Worm (Caenorhabditis elegans) whole organism, mixed stage, embryonic: ENCODE data around the gene T05C3.2.
A peak's percentile ranks its signal among the peaks of the same experiment; 100 is the strongest.

ENCODE experiments used
- bed-3 ChIP-seq: fragments of 200-800 bp; sonication (Bioruptor generic); optimal IDR thresholded peaks from 3 replicates; lab custom pipeline; 2018; ENCODE audit warnings: mild to moderate bottlenecking, missing genetic modification characterization, moderate library complexity, missing compliant biosample characterization
- blmp-1 ChIP-seq: fragments of 150-350 bp; optimal IDR thresholded peaks from 2 replicates; lab custom pipeline; 2014; ENCODE audit warnings: missing biosample characterization, missing genetic modification characterization
- ceh-39 ChIP-seq: fragments of 150-350 bp; optimal IDR thresholded peaks from 2 replicates; lab custom pipeline; 2014; ENCODE audit warnings: missing biosample characterization, missing genetic modification characterization
- ceh-83 ChIP-seq: fragments of 200-800 bp; sonication (Bioruptor generic); optimal IDR thresholded peaks from 2 replicates; lab custom pipeline; 2018; ENCODE audit warnings: mild to moderate bottlenecking, missing genetic modification characterization, missing compliant biosample characterization
- ces-1 ChIP-seq: fragments of 150-350 bp; optimal IDR thresholded peaks from 2 replicates; lab custom pipeline; 2014; ENCODE audit warnings: missing biosample characterization, missing genetic modification reagents, missing genetic modification characterization
- cnd-1 ChIP-seq: fragments of 200-800 bp; sonication (Bioruptor generic); optimal IDR thresholded peaks from 2 replicates; lab custom pipeline; 2018; ENCODE audit warnings: mild to moderate bottlenecking, missing genetic modification characterization, missing compliant biosample characterization
- drap-1 ChIP-seq: fragments of 200-800 bp; sonication (Bioruptor generic); optimal IDR thresholded peaks from 3 replicates; lab custom pipeline; 2018; ENCODE audit warnings: mild to moderate bottlenecking, missing genetic modification characterization, missing compliant biosample characterization
- elt-1 ChIP-seq: sonication (generic microtip); optimal IDR thresholded peaks from 2 replicates; lab custom pipeline; 2017; ENCODE audit warnings: missing genetic modification characterization, mild to moderate bottlenecking, missing compliant biosample characterization, antibody characterized with exemption, moderate library complexity, borderline replicate concordance; ENCODE audit not compliant: insufficient read depth
- flh-1 ChIP-seq: fragments of 200-800 bp; sonication (Bioruptor generic); optimal IDR thresholded peaks from 2 replicates; lab custom pipeline; 2018; ENCODE audit warnings: mild to moderate bottlenecking, missing genetic modification characterization, moderate library complexity, missing compliant biosample characterization
- ham-2 ChIP-seq: fragments of 200-800 bp; sonication (Bioruptor generic); optimal IDR thresholded peaks from 2 replicates; lab custom pipeline; 2018; ENCODE audit warnings: mild to moderate bottlenecking, missing genetic modification characterization, missing compliant biosample characterization
- hlh-1 ChIP-seq: fragments of 150-350 bp; optimal IDR thresholded peaks from 2 replicates; lab custom pipeline; 2014; ENCODE audit warnings: missing biosample characterization, missing genetic modification reagents, missing genetic modification characterization
- lin-13 ChIP-seq: fragments of 150-350 bp; optimal IDR thresholded peaks from 2 replicates; lab custom pipeline; 2014; ENCODE audit warnings: missing biosample characterization, missing genetic modification characterization
- lin-32 ChIP-seq: fragments of 200-800 bp; sonication (Bioruptor generic); optimal IDR thresholded peaks from 2 replicates; lab custom pipeline; 2018; ENCODE audit warnings: mild to moderate bottlenecking, missing genetic modification characterization, missing compliant biosample characterization
- lsy-2 ChIP-seq: fragments of 150-350 bp; optimal IDR thresholded peaks from 2 replicates; lab custom pipeline; 2014; ENCODE audit warnings: missing biosample characterization, missing genetic modification characterization
- mls-2 ChIP-seq: sonication (generic microtip); optimal IDR thresholded peaks from 2 replicates; lab custom pipeline; 2016; ENCODE audit warnings: mild to moderate bottlenecking, missing genetic modification characterization, moderate library complexity, missing compliant biosample characterization
- nhr-12 ChIP-seq: fragments of 150-350 bp; optimal IDR thresholded peaks from 2 replicates; lab custom pipeline; 2014; ENCODE audit warnings: missing biosample characterization, missing genetic modification characterization
- nhr-2 ChIP-seq: fragments of 150-350 bp; optimal IDR thresholded peaks from 2 replicates; lab custom pipeline; 2014; ENCODE audit warnings: missing biosample characterization, missing genetic modification characterization
- nhr-237 ChIP-seq: fragments of 150-350 bp; optimal IDR thresholded peaks from 2 replicates; lab custom pipeline; 2014; ENCODE audit warnings: missing biosample characterization, missing genetic modification characterization
- nhr-28 ChIP-seq: fragments of 150-350 bp; optimal IDR thresholded peaks from 2 replicates; lab custom pipeline; 2014; ENCODE audit warnings: missing biosample characterization, missing genetic modification characterization
- pha-4 ChIP-seq: fragments of 150-350 bp; optimal IDR thresholded peaks from 2 replicates; lab custom pipeline; 2018; ENCODE audit warnings: missing biosample characterization, missing genetic modification reagents, missing genetic modification characterization
- sem-2 ChIP-seq: fragments of 200-800 bp; sonication (Bioruptor generic); optimal IDR thresholded peaks from 2 replicates; lab custom pipeline; 2018; ENCODE audit warnings: mild to moderate bottlenecking, missing genetic modification characterization, missing compliant biosample characterization
- snpc-4 ChIP-seq: fragments of 150-350 bp; optimal IDR thresholded peaks from 2 replicates; lab custom pipeline; 2014; ENCODE audit warnings: missing biosample characterization, missing genetic modification characterization
- sptf-1 ChIP-seq: sonication (generic microtip); optimal IDR thresholded peaks from 2 replicates; lab custom pipeline; 2017; ENCODE audit warnings: mild to moderate bottlenecking, missing genetic modification characterization, moderate library complexity, missing compliant biosample characterization
- tbx-8 ChIP-seq: fragments of 200-800 bp; sonication (Bioruptor generic); optimal IDR thresholded peaks from 2 replicates; lab custom pipeline; 2018; ENCODE audit warnings: mild to moderate bottlenecking, missing genetic modification characterization, moderate library complexity, missing compliant biosample characterization
- unc-120 ChIP-seq: sonication (generic microtip); optimal IDR thresholded peaks from 2 replicates; lab custom pipeline; 2017; ENCODE audit warnings: missing genetic modification characterization, missing compliant biosample characterization; ENCODE audit not compliant: poor library complexity, severe bottlenecking
- zip-8 ChIP-seq: fragments of 150-350 bp; optimal IDR thresholded peaks from 2 replicates; lab custom pipeline; 2014; ENCODE audit warnings: missing biosample characterization, missing genetic modification characterization

Gene T05C3.2

DNA sequence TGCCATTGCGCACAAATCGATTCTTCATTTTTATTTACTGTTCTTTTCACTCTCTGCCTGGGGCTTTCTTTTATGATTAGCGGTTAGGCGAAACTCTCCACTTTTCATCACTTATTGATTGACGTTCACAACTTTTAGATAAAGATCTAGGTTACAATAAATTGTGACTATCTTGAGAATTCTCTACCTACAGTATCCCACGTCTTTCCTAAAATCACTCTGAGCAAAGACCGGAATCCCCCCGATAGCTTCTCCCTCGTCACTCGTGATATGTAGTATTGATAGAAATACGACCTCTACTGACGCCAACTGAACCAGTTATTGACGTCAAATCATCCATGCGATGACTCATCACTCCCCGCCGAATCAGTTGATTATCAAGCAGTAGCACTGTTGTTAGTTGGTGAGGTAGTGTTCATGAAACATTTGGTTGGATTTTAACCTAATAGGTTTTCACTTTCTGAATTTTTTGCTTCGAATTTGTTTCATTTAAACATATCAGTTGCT lies 28.2 kb downstream of the T05C3.2 start, which contains the start of gene hir-1:
hir-1 (plus strand) TSS at position 405 of the 507 bp plus-strand sequence.
- TF ChIP-seq mls-2 (tag; lab: Kevin White, UChicago) = no peak
- no peak for TF ChIP-seq lin-32 (GFP tag; lab: Kevin White, UChicago)
- TF ChIP-seq pha-4 (tag; lab: Kevin White, UChicago) = no peak
- no peak for TF ChIP-seq unc-120 (tag; lab: Kevin White, UChicago)
- no peak for TF ChIP-seq ham-2
- no peak for TF ChIP-seq nhr-12 (tag; lab: Kevin White, UChicago)
- no peak for TF ChIP-seq nhr-28 (tag; lab: Kevin White, UChicago)
- no peak for TF ChIP-seq zip-8 (tag; lab: Kevin White, UChicago)
- TF ChIP-seq snpc-4 (tag; lab: Kevin White, UChicago) = no peak
- no peak for TF ChIP-seq ceh-83 (GFP tag; lab: Kevin White, UChicago)
- no peak for TF ChIP-seq tbx-8 (GFP tag; lab: Kevin White, UChicago)
- no peak for TF ChIP-seq bed-3
- TF ChIP-seq nhr-2 (tag; lab: Kevin White, UChicago) = no peak
- TF ChIP-seq ceh-39 = no peak
- TF ChIP-seq blmp-1 (tag; lab: Kevin White, UChicago) = no peak
- TF ChIP-seq hlh-1 (tag; lab: Kevin White, UChicago) = no peak
- TF ChIP-seq, all 35 proteins: peak for 0

DNA sequence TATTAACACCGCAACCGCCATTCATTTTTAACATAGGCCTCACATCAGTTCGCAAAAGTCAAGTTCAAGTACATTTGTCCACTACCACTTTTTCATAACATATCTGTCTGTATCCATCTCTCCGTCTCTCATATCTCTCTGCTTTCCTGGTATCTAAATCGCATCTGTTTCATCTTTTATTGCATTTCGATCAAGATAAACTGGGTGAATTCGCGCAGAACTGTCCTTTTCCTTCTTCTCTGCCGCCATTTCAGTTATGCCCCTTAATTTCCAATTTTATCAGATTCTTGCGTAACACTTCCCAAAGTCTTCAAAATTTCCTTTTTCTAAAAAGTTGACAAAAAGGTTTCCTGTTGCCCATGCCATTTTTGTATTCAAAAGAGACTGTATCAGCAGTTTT lies 29.7 kb downstream of the T05C3.2 start:
- no peak for TF ChIP-seq nhr-12 (tag; lab: Kevin White, UChicago)
- TF ChIP-seq elt-1 (tag; lab: Kevin White, UChicago) = peak; percentile 87
- TF ChIP-seq ham-2 = peak; percentile 0
- TF ChIP-seq, all 35 proteins: peak for 2

DNA sequence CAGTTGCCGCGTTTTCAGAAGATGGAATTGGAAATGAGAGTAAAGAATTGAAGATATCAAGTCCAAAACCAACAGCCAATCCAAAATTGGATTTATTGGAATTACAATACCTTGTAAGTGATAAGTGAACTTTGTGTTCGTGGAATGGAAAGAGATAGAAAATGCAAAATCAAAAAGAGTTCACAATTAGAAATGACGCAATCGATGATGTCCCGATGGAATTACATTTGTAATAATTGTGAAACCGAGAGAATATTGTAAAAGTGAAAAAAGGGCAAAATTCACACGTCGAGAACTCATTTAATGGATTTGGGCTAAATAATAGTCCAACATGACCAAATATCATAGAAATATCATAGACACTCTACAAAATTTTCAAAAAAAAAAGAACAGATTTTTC lies 31.7 kb downstream of the T05C3.2 start:
- TF ChIP-seq zip-8 (tag; lab: Kevin White, UChicago) = peak; percentile 57
- TF ChIP-seq mls-2 (tag; lab: Kevin White, UChicago) = no peak
- TF ChIP-seq, all 35 proteins: peak for 1

DNA sequence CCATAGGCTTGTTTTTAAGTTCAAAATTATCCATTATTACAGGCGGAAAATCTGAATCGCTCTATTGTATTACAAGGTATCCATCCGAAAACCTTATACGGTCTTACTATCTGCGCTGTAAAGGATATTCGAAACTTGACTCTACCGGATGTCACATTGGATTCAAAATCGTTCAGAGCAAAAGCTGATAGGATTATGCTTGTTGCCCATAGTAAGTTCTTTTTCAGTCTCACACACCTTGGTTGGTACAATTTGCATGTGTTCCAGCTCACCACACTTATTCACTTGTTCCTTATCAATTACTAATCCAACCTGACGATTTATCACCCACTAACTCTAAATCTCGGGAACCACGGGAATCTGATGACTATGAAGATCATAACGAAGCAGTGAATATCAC lies 34.1 kb downstream of the T05C3.2 start:
- TF ChIP-seq ces-1 (GFP tag; lab: Kevin White, UChicago) = no peak
- TF ChIP-seq nhr-237 (tag; lab: Kevin White, UChicago) = no peak
- no peak for TF ChIP-seq sem-2
- no peak for TF ChIP-seq blmp-1 (tag; lab: Kevin White, UChicago)
- TF ChIP-seq nhr-28 (tag; lab: Kevin White, UChicago) = no peak
- TF ChIP-seq nhr-12 (tag; lab: Kevin White, UChicago) = no peak
- no peak for TF ChIP-seq ham-2
- TF ChIP-seq lin-13 (tag; lab: Kevin White, UChicago) = no peak
- TF ChIP-seq zip-8 (tag; lab: Kevin White, UChicago) = no peak
- no peak for TF ChIP-seq drap-1
- no peak for TF ChIP-seq ceh-39
- no peak for TF ChIP-seq cnd-1 (tag; lab: Kevin White, UChicago)

DNA sequence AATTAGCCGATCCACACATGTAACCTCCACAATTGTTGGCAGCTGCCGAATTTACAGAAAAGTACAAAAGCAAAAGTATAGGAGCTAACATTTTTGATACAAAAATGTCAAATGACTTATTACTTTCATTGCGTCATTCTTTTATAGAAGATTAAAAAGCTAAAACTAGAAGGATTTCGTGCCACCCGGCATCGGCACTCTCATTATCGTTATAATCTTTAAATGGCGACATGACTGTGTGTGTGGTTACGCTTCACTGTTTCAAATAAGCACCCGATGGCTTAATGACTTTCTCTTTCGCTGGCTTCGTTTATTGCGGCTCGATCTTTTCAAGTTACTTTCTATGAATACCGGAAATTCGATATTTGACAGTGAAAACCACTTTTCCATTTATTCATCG lies 40.2 kb downstream of the T05C3.2 start, which contains the start of gene grl-1:
grl-1 (minus strand) TSS at position 101 of the 400 bp plus-strand sequence.
- TF ChIP-seq lsy-2 (tag; lab: Kevin White, UChicago) (no peak), zip-8 (tag; lab: Kevin White, UChicago) (peak; percentile 6)
- TF ChIP-seq, all 35 proteins: peak for 1

DNA sequence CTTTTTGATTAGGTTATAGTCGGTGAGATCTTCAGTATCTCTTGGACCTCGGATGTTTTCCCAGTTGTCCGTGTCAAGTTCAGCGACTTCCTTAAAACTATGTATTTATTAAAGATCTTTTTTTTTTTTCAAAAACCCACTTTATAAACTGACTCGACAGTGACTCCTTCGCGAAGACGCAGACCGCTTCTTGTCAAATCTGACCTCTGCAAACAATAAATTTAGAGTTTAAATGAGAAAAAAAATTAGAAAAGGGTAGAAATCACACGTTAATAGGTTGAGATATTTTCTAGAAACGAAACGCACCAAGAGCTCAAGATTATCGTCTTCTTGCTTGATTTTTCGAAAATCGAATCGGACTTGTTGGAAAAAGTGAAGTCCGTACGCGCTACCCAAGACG lies 42.2 kb downstream of the T05C3.2 start, which contains the start of gene C24G6.8:
C24G6.8 (minus strand) TSS at position 101 of the 400 bp plus-strand sequence.
- TF ChIP-seq ceh-39 (no peak), zip-8 (tag; lab: Kevin White, UChicago) (no peak), sptf-1 (no peak), flh-1 (no peak), ces-1 (GFP tag; lab: Kevin White, UChicago) (no peak), unc-120 (tag; lab: Kevin White, UChicago) (no peak)
